Fruit fly (Drosophila melanogaster) whole organism, adult: ENCODE data around the gene pyd.
A peak's percentile ranks its signal among the peaks of the same experiment; 100 is the strongest.

Source experiments
- CG11617 ChIP-seq: fragments of 200-800 bp; sonication (Bioruptor generic); optimal IDR thresholded peaks from 2 replicates; lab custom pipeline; 2017; ENCODE audit warnings: mild to moderate bottlenecking, missing biosample characterization, missing genetic modification reagents, missing genetic modification characterization
- CG12768 ChIP-seq: fragments of 200-800 bp; sonication (Bioruptor generic); optimal IDR thresholded peaks from 2 replicates; lab custom pipeline; 2017; ENCODE audit warnings: missing biosample characterization, missing genetic modification characterization, mild to moderate bottlenecking, moderate library complexity, missing genetic modification reagents
- CG14711 ChIP-seq: fragments of 200-800 bp; sonication (Bioruptor generic); optimal IDR thresholded peaks from 2 replicates; lab custom pipeline; 2018; ENCODE audit warnings: missing biosample characterization, mild to moderate bottlenecking, missing genetic modification characterization, moderate library complexity
- CG1620 ChIP-seq: fragments of 200-800 bp; sonication (Bioruptor generic); optimal IDR thresholded peaks from 2 replicates; lab custom pipeline; 2016; ENCODE audit warnings: missing biosample characterization, missing genetic modification characterization
- CG33017 ChIP-seq: fragments of 200-800 bp; sonication (Bioruptor generic); optimal IDR thresholded peaks from 2 replicates; lab custom pipeline; 2018; ENCODE audit warnings: missing biosample characterization, mild to moderate bottlenecking, missing genetic modification characterization, moderate library complexity
- CG5204 ChIP-seq: fragments of 200-800 bp; sonication (Bioruptor generic); optimal IDR thresholded peaks from 2 replicates; lab custom pipeline; 2016; ENCODE audit warnings: missing biosample characterization, missing genetic modification characterization
- CG7045 ChIP-seq: fragments of 200-800 bp; sonication (Bioruptor generic); optimal IDR thresholded peaks from 2 replicates; lab custom pipeline; 2017; ENCODE audit warnings: missing biosample characterization, mild to moderate bottlenecking, missing genetic modification characterization
- CG7101 ChIP-seq: fragments of 200-800 bp; sonication (Bioruptor generic); optimal IDR thresholded peaks from 2 replicates; lab custom pipeline; 2018; ENCODE audit warnings: missing biosample characterization, mild to moderate bottlenecking, missing genetic modification characterization, moderate library complexity
- Clk ChIP-seq: fragments of 200-800 bp; sonication (Bioruptor generic); optimal IDR thresholded peaks from 2 replicates; lab custom pipeline; 2017; ENCODE audit warnings: missing biosample characterization, missing genetic modification characterization
- Crg-1 ChIP-seq: fragments of 200-800 bp; sonication (Bioruptor generic); optimal IDR thresholded peaks from 2 replicates; lab custom pipeline; 2016; ENCODE audit warnings: missing biosample characterization, missing genetic modification characterization
- Hr96 ChIP-seq: fragments of 200-800 bp; sonication (Bioruptor generic); optimal IDR thresholded peaks from 2 replicates; lab custom pipeline; 2016; ENCODE audit warnings: missing biosample characterization, missing genetic modification characterization
- Mnt ChIP-seq: fragments of 200-800 bp; sonication (Bioruptor generic); optimal IDR thresholded peaks from 2 replicates; lab custom pipeline; 2016; ENCODE audit warnings: missing biosample characterization, mild to moderate bottlenecking, missing genetic modification characterization
- bab1 ChIP-seq: fragments of 200-800 bp; sonication (Bioruptor generic); optimal IDR thresholded peaks from 3 replicates; lab custom pipeline; 2019; ENCODE audit warnings: missing biosample characterization, mild to moderate bottlenecking, missing genetic modification characterization, moderate library complexity
- cic ChIP-seq: fragments of 200-800 bp; sonication (Bioruptor generic); optimal IDR thresholded peaks from 2 replicates; lab custom pipeline; 2017; ENCODE audit warnings: missing biosample characterization, mild to moderate bottlenecking, missing genetic modification characterization, moderate library complexity
- cnc ChIP-seq, 2 experiments: fragments of >200 bp; optimal IDR thresholded peaks; 2 replicates each; lab custom pipeline; 2017
- kay ChIP-seq: fragments of 200-800 bp; sonication (Bioruptor generic); peaks from one replicate; lab custom pipeline; 2016; ENCODE audit warnings: missing biosample characterization, missing genetic modification characterization, borderline replicate concordance
- ovo ChIP-seq: fragments of 200-800 bp; sonication (Bioruptor generic); optimal IDR thresholded peaks from 2 replicates; lab custom pipeline; 2016; ENCODE audit warnings: missing biosample characterization, missing genetic modification characterization
- pad ChIP-seq: fragments of 200-800 bp; sonication (Bioruptor generic); optimal IDR thresholded peaks from 3 replicates; lab custom pipeline; 2017; ENCODE audit warnings: missing biosample characterization, missing genetic modification characterization, mild to moderate bottlenecking, moderate library complexity, missing genetic modification reagents
- tj ChIP-seq: fragments of 200-800 bp; sonication (Bioruptor generic); optimal IDR thresholded peaks from 3 replicates; lab custom pipeline; 2017; ENCODE audit warnings: missing biosample characterization, mild to moderate bottlenecking, missing genetic modification characterization, moderate library complexity
- toe ChIP-seq: fragments of 200-800 bp; sonication (Bioruptor generic); optimal IDR thresholded peaks from 2 replicates; lab custom pipeline; 2016; ENCODE audit warnings: missing biosample characterization, missing genetic modification characterization

The pyd gene

dm6 chr3R:8849373-8850228 is 82.1 kb downstream of the pyd start:
- TF ChIP-seq Hr96 (GFP tag; lab: Kevin White, UChicago) (no peak), Clk (GFP tag; lab: Kevin White, UChicago) (no peak), CG11617 (no peak), Crg-1 (GFP tag; lab: Kevin White, UChicago) (no peak), CG33017 (no peak), pad (GFP tag; lab: Kevin White, UChicago) (no peak), Mnt (GFP tag; lab: Kevin White, UChicago) (no peak), toe (GFP tag; lab: Kevin White, UChicago) (no peak)

DNA sequence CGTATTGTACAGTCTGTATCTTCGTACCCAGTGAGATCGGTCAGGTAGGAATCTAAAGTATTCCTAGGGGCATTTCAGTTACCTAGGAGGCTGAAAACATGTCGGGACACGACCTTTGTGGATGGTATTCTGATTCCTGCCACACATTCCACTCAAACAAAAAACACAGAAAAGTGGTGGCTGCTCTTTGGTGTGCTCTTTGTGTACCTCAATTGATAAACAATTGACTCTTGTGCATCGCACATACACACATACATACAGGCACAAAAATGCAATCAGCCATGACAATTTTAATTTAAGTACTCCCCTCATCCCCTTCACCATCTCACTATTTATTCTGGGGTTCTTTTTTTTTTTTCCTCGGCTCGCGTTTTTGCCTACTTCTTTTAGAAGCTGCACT is 83.5 kb downstream of the pyd start:
- TF ChIP-seq tj (GFP tag; lab: Kevin White, UChicago) = peak; percentile 4
- TF ChIP-seq Clk (GFP tag; lab: Kevin White, UChicago) = no peak

DNA sequence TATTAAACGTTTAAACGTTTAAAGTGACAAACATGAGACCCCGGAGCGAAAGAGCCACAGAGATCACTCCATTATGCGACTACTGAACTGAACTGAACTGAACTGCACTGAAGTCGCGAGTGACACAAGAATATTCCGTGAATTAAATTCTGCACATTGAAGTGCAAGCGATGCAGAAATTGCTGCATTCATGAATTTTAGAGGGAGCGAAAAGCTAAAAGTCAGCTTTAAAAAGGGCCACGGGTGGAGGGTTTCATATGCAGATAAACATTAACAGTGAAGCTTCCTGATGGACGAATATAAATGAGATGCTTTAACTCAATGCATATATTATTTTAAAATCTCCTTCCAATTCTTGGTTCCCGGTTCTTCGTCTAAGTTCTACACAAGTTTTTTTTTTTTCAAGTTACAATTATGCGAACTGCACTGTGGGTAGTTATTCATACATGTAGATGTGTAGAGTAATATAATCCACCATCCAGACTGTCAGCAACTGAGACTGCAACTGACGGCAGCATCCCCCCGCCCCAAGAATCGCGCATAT is 84.5 kb downstream of the pyd start:
- TF ChIP-seq pad (GFP tag; lab: Kevin White, UChicago) (peak; percentile 37), cic (GFP tag; lab: Kevin White, UChicago) (no peak), cnc (optimal IDR thresholded peaks at IDR 0.05; lab: Kevin White, UChicago) (no peak), CG7101 (tag; lab: Kevin White, UChicago) (peak; percentile 28), bab1 (peak; percentile 50), CG14711 (tag; lab: Kevin White, UChicago) (peak; percentile 45), tj (GFP tag; lab: Kevin White, UChicago) (peak; percentile 99)

DNA sequence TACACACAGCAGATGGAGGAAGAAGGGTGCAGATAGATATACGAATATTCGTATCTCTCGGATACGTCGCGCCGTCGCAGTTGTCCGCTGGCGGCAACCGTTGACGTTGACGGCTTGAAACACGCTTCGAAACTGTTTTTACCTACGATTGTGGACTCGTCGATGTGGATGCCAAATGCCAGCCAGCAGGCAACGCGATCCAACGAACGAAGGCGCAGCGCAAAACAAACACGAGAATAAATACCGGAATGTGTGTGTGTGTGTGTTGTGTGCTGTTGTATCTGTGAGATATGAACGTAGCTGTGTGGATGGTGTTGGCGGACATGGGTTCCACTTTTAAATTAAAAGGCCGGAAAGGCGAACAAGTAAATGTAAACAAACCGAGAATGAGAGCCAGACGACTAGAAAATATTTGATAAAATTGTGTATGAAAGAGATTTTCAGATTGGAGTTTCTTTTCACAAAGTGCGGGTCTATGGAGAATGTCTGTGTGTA is 85.5 kb downstream of the pyd start:
- TF ChIP-seq CG5204 (GFP tag; lab: Kevin White, UChicago) (no peak), CG7045 (GFP tag; lab: Kevin White, UChicago) (peak; percentile 39), Crg-1 (GFP tag; lab: Kevin White, UChicago) (no peak), kay (GFP tag; lab: Kevin White, UChicago) (no peak), cnc (optimal IDR thresholded peaks at IDR 0.05; lab: Kevin White, UChicago) (no peak), Hr96 (GFP tag; lab: Kevin White, UChicago) (peak; percentile 3), pad (GFP tag; lab: Kevin White, UChicago) (peak; percentile 7), ovo (peak; percentile 20), tj (GFP tag; lab: Kevin White, UChicago) (peak; percentile 58), cic (GFP tag; lab: Kevin White, UChicago) (peak; percentile 49), CG7101 (tag; lab: Kevin White, UChicago) (peak; percentile 58), CG12768 (peak; percentile 44), Clk (GFP tag; lab: Kevin White, UChicago) (no peak), CG1620 (peak; percentile 16), bab1 (peak; percentile 8), CG11617 (peak; percentile 6), CG33017 (peak; percentile 3), CG14711 (tag; lab: Kevin White, UChicago) (no peak), toe (GFP tag; lab: Kevin White, UChicago) (no peak), Mnt (GFP tag; lab: Kevin White, UChicago) (peak; percentile 64)

DNA sequence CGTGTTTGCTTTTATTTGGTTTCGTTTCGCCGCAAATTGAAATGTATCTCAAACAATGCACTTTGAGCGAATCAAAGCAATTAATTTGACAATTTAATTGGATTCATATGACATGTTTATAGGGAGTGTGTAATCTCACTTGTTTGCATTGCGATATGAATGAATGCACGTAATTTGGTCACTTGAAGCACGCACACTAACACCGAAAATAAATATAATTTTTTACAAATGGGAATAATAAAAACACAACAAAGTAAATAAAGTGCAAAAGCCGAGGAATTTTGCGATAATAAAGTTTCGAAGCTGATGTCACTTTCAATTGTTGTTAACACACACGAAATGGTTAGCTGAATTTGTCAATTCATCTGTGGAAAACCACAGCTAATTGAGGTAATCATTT is 86.7 kb downstream of the pyd start:
- TF ChIP-seq bab1 = no peak
- no peak for TF ChIP-seq Clk (GFP tag; lab: Kevin White, UChicago)
- no peak for TF ChIP-seq CG1620
- no peak for TF ChIP-seq Crg-1 (GFP tag; lab: Kevin White, UChicago)
- peak; percentile 83 for TF ChIP-seq cic (GFP tag; lab: Kevin White, UChicago)
- TF ChIP-seq cnc (optimal IDR thresholded peaks at IDR 0.05; lab: Kevin White, UChicago) = no peak
- no peak for TF ChIP-seq CG33017
- TF ChIP-seq tj (GFP tag; lab: Kevin White, UChicago) = no peak
- TF ChIP-seq CG7101 (tag; lab: Kevin White, UChicago) = peak; percentile 25
- no peak for TF ChIP-seq CG11617
- no peak for TF ChIP-seq ovo
- TF ChIP-seq Hr96 (GFP tag; lab: Kevin White, UChicago) = no peak
- TF ChIP-seq pad (GFP tag; lab: Kevin White, UChicago) = no peak
- TF ChIP-seq CG5204 (GFP tag; lab: Kevin White, UChicago) = peak; percentile 2
- no peak for TF ChIP-seq CG14711 (tag; lab: Kevin White, UChicago)
- peak; percentile 40 for TF ChIP-seq CG12768
- TF ChIP-seq toe (GFP tag; lab: Kevin White, UChicago) = no peak
- TF ChIP-seq CG7045 (GFP tag; lab: Kevin White, UChicago) = no peak
- TF ChIP-seq kay (GFP tag; lab: Kevin White, UChicago) = peak; percentile 67
- no peak for TF ChIP-seq Mnt (GFP tag; lab: Kevin White, UChicago)
